Worm (Caenorhabditis elegans): ENCODE measurements around the gene cnc-7.

DNA sequence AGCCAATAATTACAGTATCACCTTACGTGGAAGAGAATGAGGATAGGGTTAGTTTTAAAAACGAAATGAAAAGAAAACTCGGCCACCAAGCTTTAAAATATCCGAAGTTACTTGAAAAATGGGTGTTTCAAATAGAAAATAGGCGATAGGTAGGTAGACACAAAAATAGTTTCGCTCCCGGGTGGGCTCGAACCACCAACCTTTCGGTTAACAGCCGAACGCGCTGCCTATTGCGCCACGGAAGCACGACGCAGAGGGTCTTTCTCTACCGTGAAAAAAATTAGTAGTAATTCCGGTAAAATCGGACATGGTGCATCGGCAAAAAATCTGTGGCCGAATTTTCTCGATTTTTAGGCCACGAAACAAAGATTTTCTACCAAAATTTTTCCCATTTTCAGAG is 46.2 kb upstream of the cnc-7 start:
- TF ChIP-seq unc-39 (tag; optimal IDR thresholded peaks at IDR 0.05) (no peak), snpc-4 (tag; optimal IDR thresholded peaks at IDR 0.05) (no peak), nhr-28 (tag; optimal IDR thresholded peaks at IDR 0.05) (no peak), mdl-1 (tag; optimal IDR thresholded peaks at IDR 0.05) (no peak), pqm-1 (tag; optimal IDR thresholded peaks at IDR 0.05) (no peak), nhr-237 (tag; optimal IDR thresholded peaks at IDR 0.05) (no peak), zag-1 (tag; optimal IDR thresholded peaks at IDR 0.05) (no peak), fos-1 (tag; optimal IDR thresholded peaks at IDR 0.05) (no peak), pha-4 (tag; optimal IDR thresholded peaks at IDR 0.05) (no peak), ama-1 (optimal IDR thresholded peaks at IDR 0.05) (no peak)

Measured in whole organism, L3 larva.